Fruit fly (Drosophila melanogaster): Measurements from ENCODE around the gene CG1105.

Gene CG1105

DNA sequence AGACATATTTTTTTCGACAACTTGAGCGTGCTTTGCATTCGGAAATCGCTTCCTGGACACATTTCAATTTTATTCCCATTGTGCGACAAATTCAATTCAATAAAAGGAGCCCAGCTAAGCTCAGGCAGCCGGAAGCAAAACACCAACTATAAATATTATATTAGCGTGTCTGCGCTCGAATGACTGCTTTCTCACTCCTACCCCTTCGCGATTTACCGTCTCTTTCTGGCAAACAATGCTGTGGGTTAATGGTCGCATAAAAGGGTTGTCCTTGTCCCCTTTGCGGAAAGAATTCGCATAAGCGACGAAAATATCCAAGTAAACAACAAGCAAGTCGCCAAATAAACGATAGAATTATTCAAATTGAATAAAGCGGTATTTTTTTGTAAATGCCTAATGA is 37.4 kb upstream of the CG1105 start (continued):
- TF ChIP-seq Fer1 (GFP tag; optimal IDR thresholded peaks at IDR 0.05): no peak
- TF ChIP-seq klu (GFP tag; IDR thresholded peaks at IDR 0.05): no peak

dm6 chr3R:7102853-7103833 is 36.2 kb upstream of the CG1105 start:
- TF ChIP-seq Gug (GFP tag; IDR thresholded peaks at IDR 0.05): no peak
- TF ChIP-seq Asciz (GFP tag; optimal IDR thresholded peaks at IDR 0.05): peak; percentile 7
- no peak for TF ChIP-seq CG4282 (GFP tag; optimal IDR thresholded peaks at IDR 0.05)
- TF ChIP-seq ttk (GFP tag; IDR thresholded peaks at IDR 0.05): peak; percentile 53; the same call in 1 of the 2 replicates
- TF ChIP-seq Hr78 (GFP tag; optimal IDR thresholded peaks at IDR 0.05): peak in 1 of 2 experiments; percentile 14
- TF ChIP-seq Med (GFP tag): peak; percentile 78
- peak; percentile 33 for TF ChIP-seq CG8924 (tag; optimal IDR thresholded peaks at IDR 0.05)
- no peak for TF ChIP-seq Atf6 (GFP tag; IDR thresholded peaks at IDR 0.05)
- no peak for TF ChIP-seq hkb (optimal IDR thresholded peaks at IDR 0.05)
- TF ChIP-seq hkb (GFP tag; IDR thresholded peaks at IDR 0.05): peak; percentile 23; the same call in 1 of the 2 replicates
- TF ChIP-seq Elba2 (GFP tag; optimal IDR thresholded peaks at IDR 0.05): peak; percentile 98
- peak; percentile 58; the same call in 1 of the 2 replicates for TF ChIP-seq vvl (GFP tag; IDR thresholded peaks at IDR 0.05)
- TF ChIP-seq chm (GFP tag; IDR thresholded peaks at IDR 0.05): peak; percentile 8; the same call in 1 of the 2 replicates
- peak; percentile 2 for TF ChIP-seq lab (GFP tag; optimal IDR thresholded peaks at IDR 0.05)
- TF ChIP-seq ewg (GFP tag; optimal IDR thresholded peaks at IDR 0.05): peak; percentile 44
- peak; percentile 28 for TF ChIP-seq CG15479 (GFP tag; optimal IDR thresholded peaks at IDR 0.05)
- peak; percentile 23 for TF ChIP-seq CG17385 (GFP tag; optimal IDR thresholded peaks at IDR 0.05)
- TF ChIP-seq gce (GFP tag; IDR thresholded peaks at IDR 0.05): peak; percentile 34; the same call in 1 of the 3 replicates
- TF ChIP-seq CG8290 (GFP tag; optimal IDR thresholded peaks at IDR 0.05): no peak
- TF ChIP-seq CG8290 (tag; optimal IDR thresholded peaks at IDR 0.05): peak in 1 of 2 experiments; percentile 31
- TF ChIP-seq pb (GFP tag; optimal IDR thresholded peaks at IDR 0.05): no peak
- TF ChIP-seq CG32532 (GFP tag; IDR thresholded peaks at IDR 0.05): 0 out of 2 replicates have a peak, but pooled peaks have one; percentile 21
- TF ChIP-seq bsh (GFP tag; optimal IDR thresholded peaks at IDR 0.05): peak; percentile 7 to 11
- peak; percentile 50 for TF ChIP-seq HLHmδ (GFP tag; optimal IDR thresholded peaks at IDR 0.05)
- peak; percentile 98 for TF ChIP-seq cg (GFP tag; optimal IDR thresholded peaks at IDR 0.05)
- 0 out of 3 replicates have a peak, but pooled peaks have one; percentile 9 for TF ChIP-seq so (GFP tag; IDR thresholded peaks at IDR 0.05)
- TF ChIP-seq corto (GFP tag; optimal IDR thresholded peaks at IDR 0.05): peak; percentile 4
- peak; percentile 42 for TF ChIP-seq CG4707 (GFP tag; optimal IDR thresholded peaks at IDR 0.05)
- no peak for TF ChIP-seq fru (optimal IDR thresholded peaks at IDR 0.05)
- peak; percentile 88 to 100 for TF ChIP-seq Trl (optimal IDR thresholded peaks at IDR 0.05)
- no peak for TF ChIP-seq Trl (GFP tag; optimal IDR thresholded peaks at IDR 0.05)
- peak in 1 of 2 experiments; percentile 94 for TF ChIP-seq Pdp1 (GFP tag; optimal IDR thresholded peaks at IDR 0.05)
- no peak for TF ChIP-seq CG33213 (GFP tag; optimal IDR thresholded peaks at IDR 0.05)
- peak; percentile 84 for TF ChIP-seq sqz (GFP tag; optimal IDR thresholded peaks at IDR 0.05)
- no peak for TF ChIP-seq CG17361 (GFP tag; IDR thresholded peaks at IDR 0.05)
- no peak for TF ChIP-seq Hey (tag; optimal IDR thresholded peaks at IDR 0.05)
- TF ChIP-seq lbe (GFP tag; optimal IDR thresholded peaks at IDR 0.05): peak; percentile 6
- TF ChIP-seq gsb (GFP tag; IDR thresholded peaks at IDR 0.05): no peak
- TF ChIP-seq nerfin-1 (tag; optimal IDR thresholded peaks at IDR 0.05): peak; percentile 7
- peak; percentile 10; the same call in 1 of the 2 replicates for TF ChIP-seq onecut (GFP tag; IDR thresholded peaks at IDR 0.05)
- peak; percentile 60 for TF ChIP-seq CG12219 (GFP tag; optimal IDR thresholded peaks at IDR 0.05)
- TF ChIP-seq slou (GFP tag; optimal IDR thresholded peaks at IDR 0.05): no peak
- TF ChIP-seq zfh1 (GFP tag; IDR thresholded peaks at IDR 0.05): peak; percentile 36; the same call in 1 of the 3 replicates
- TF ChIP-seq Dll (GFP tag; IDR thresholded peaks at IDR 0.05; ENCODE audit: partially characterized antibody): peak; percentile 41; the same call in 2 of the 4 replicates
